Worm (Caenorhabditis elegans) whole organism, L4/young adult: ENCODE measurements around the gene inx-10.

Source experiments
- W03F9.2 ChIP-seq: fragments of 150-350 bp; optimal IDR thresholded peaks from 2 replicates; lab custom pipeline; 2014; ENCODE audit warnings: missing biosample characterization, missing genetic modification characterization
- him-1 ChIP-seq: sonication (generic microtip); optimal IDR thresholded peaks from 2 replicates; lab custom pipeline; 2016; ENCODE audit warnings: missing genotype, missing genetic modification reagents, missing genetic modification characterization, missing compliant biosample characterization

DNA sequence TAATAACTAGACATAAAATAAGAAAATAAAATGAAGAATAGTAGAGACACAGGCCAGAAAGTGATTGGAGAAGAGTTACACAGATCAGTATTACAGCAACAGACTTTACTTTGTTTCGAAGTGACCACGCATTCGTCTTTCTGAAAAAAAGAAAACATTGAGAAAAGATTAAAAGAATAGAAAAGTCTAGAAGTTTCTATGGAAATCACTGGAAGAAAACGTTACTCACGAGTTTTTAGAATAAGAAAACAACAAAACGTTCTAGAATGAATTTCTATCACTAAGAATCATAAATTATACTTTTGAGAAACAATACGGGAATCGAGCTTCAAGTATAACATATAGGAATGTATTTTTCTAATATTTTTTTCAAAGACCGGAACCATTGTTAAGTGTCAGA, 51.7 kb downstream of the inx-10 start:
- TF ChIP-seq W03F9.2 (no peak), him-1 (tag; lab: Kevin White, UChicago) (no peak)
